Fruit fly (Drosophila melanogaster) whole organism, embryonic: ENCODE data around the gene CG7381.

ENCODE experiments used
- Asciz ChIP-seq: fragments of 200-800 bp; sonication (Bioruptor generic); optimal IDR thresholded peaks from 2 replicates; lab custom pipeline; 2017; ENCODE audit warnings: missing biosample characterization, mild to moderate bottlenecking, missing genetic modification characterization, missing genetic modification reagents
- B-H2 ChIP-seq: fragments of 200-800 bp; sonication (Bioruptor generic); optimal IDR thresholded peaks from 2 replicates; lab custom pipeline; 2018; ENCODE audit warnings: missing biosample characterization, mild to moderate bottlenecking, missing genetic modification characterization
- CG10147 ChIP-seq: fragments of 200-800 bp; sonication (Bioruptor generic); optimal IDR thresholded peaks from 2 replicates; lab custom pipeline; 2019; ENCODE audit warnings: missing biosample characterization, mild to moderate bottlenecking, missing genetic modification characterization, moderate library complexity
- CG11093 ChIP-seq: fragments of 200-800 bp; sonication (Bioruptor generic); IDR thresholded peaks from 3 replicates; pipeline ENCODE4 v1.3.6; 2022; ENCODE audit warnings: missing biosample characterization, missing genetic modification characterization
- CG12391 ChIP-seq: fragments of 200-800 bp; sonication (Bioruptor generic); optimal IDR thresholded peaks from 3 replicates; lab custom pipeline; 2018; ENCODE audit warnings: missing biosample characterization, mild to moderate bottlenecking, missing genetic modification characterization, moderate library complexity
- CG13624 ChIP-seq: fragments of 200-800 bp; sonication (Bioruptor generic); optimal IDR thresholded peaks from 2 replicates; lab custom pipeline; 2016; ENCODE audit warnings: missing biosample characterization, missing genetic modification characterization
- CG14014 ChIP-seq: fragments of 200-800 bp; sonication (Bioruptor generic); IDR thresholded peaks from 2 replicates; pipeline ENCODE4 v1.3.6; 2022; ENCODE audit warnings: missing biosample characterization, missing genetic modification characterization
- CG15011 ChIP-seq: fragments of 200-800 bp; sonication (Bioruptor generic); optimal IDR thresholded peaks from 3 replicates; lab custom pipeline; 2018; ENCODE audit warnings: missing biosample characterization, mild to moderate bottlenecking, missing genetic modification characterization
- CG16815 ChIP-seq: fragments of 200-800 bp; sonication (Bioruptor generic); optimal IDR thresholded peaks from 3 replicates; lab custom pipeline; 2017; ENCODE audit warnings: missing biosample characterization, mild to moderate bottlenecking, missing genetic modification characterization
- CG17912 ChIP-seq: fragments of 200-800 bp; sonication (Bioruptor generic); optimal IDR thresholded peaks from 2 replicates; lab custom pipeline; 2018; ENCODE audit warnings: missing biosample characterization, mild to moderate bottlenecking, missing genetic modification characterization
- CG33213 ChIP-seq: fragments of 200-800 bp; sonication (Bioruptor generic); optimal IDR thresholded peaks from 3 replicates; lab custom pipeline; 2016; ENCODE audit warnings: missing biosample characterization, missing genetic modification characterization
- CG5245 ChIP-seq: fragments of 200-800 bp; sonication (Bioruptor generic); optimal IDR thresholded peaks from 3 replicates; lab custom pipeline; 2016; ENCODE audit warnings: missing biosample characterization, missing genetic modification characterization
- CG6689 ChIP-seq: fragments of 200-800 bp; sonication (Bioruptor generic); IDR thresholded peaks from 2 replicates; pipeline ENCODE4 v1.3.6; 2022; ENCODE audit warnings: missing biosample characterization, missing genetic modification characterization
- CG7372 ChIP-seq: fragments of 200-800 bp; sonication (Bioruptor generic); IDR thresholded peaks from 2 replicates; pipeline ENCODE4 v1.3.6; 2022; ENCODE audit warnings: missing biosample characterization, missing genetic modification characterization
- CG9876 ChIP-seq: fragments of 200-800 bp; sonication (Bioruptor generic); optimal IDR thresholded peaks from 2 replicates; lab custom pipeline; 2016; ENCODE audit warnings: missing biosample characterization, missing genetic modification characterization
- D ChIP-seq, 2 experiments: fragments of 200-800 bp in 1 of 2; fragments of >200 bp in 1 of 2; sonication (Bioruptor generic) in 1 of 2; optimal IDR thresholded peaks; 2 replicates in 1 of 2; 3 replicates in 1 of 2; lab custom pipeline; 2017; ENCODE audit warnings: mild to moderate bottlenecking in 1 of 2, missing biosample characterization in 1 of 2, missing genetic modification characterization in 1 of 2, missing genetic modification reagents in 1 of 2
- ERR ChIP-seq: fragments of 200-800 bp; sonication (Bioruptor generic); optimal IDR thresholded peaks from 2 replicates; lab custom pipeline; 2016; ENCODE audit warnings: missing biosample characterization, missing genetic modification characterization
- Ets97D ChIP-seq: fragments of 200-800 bp; sonication (Bioruptor generic); optimal IDR thresholded peaks from 3 replicates; lab custom pipeline; 2016; ENCODE audit warnings: missing biosample characterization, missing genetic modification characterization
- Fer1 ChIP-seq: fragments of 200-800 bp; sonication (Bioruptor generic); optimal IDR thresholded peaks from 2 replicates; lab custom pipeline; 2017; ENCODE audit warnings: missing biosample characterization, mild to moderate bottlenecking, missing genetic modification characterization
- GATAe ChIP-seq: fragments of 200-800 bp; sonication (Bioruptor generic); conservative IDR thresholded peaks from 2 replicates; pipeline ENCODE4 v1.3.6; 2022; ENCODE audit warnings: missing biosample characterization, missing genetic modification characterization
- Gug ChIP-seq: fragments of 200-800 bp; sonication (Bioruptor generic); IDR thresholded peaks from 4 replicates; pipeline ENCODE4 v1.3.6; 2022; ENCODE audit warnings: missing biosample characterization, missing genetic modification characterization
- H15 ChIP-seq: fragments of 200-800 bp; sonication (Bioruptor generic); IDR thresholded peaks from 3 replicates; pipeline ENCODE4 v1.3.6; 2022; ENCODE audit warnings: missing biosample characterization, missing genetic modification characterization
- Hand ChIP-seq: fragments of 200-800 bp; sonication (Bioruptor generic); optimal IDR thresholded peaks from 2 replicates; lab custom pipeline; 2017; ENCODE audit warnings: mild to moderate bottlenecking, missing biosample characterization, missing genetic modification reagents, missing genetic modification characterization
- Hmr ChIP-seq: fragments of 200-800 bp; sonication (Bioruptor generic); optimal IDR thresholded peaks from 3 replicates; lab custom pipeline; 2017; ENCODE audit warnings: mild to moderate bottlenecking, missing biosample characterization, missing genetic modification reagents, missing genetic modification characterization
- Hr51 ChIP-seq, 2 experiments: fragments of 200-800 bp; sonication (Bioruptor generic); optimal IDR thresholded peaks; 2 replicates in 1 of 2; 3 replicates in 1 of 2; lab custom pipeline; 2016 to 2018; ENCODE audit warnings: missing biosample characterization in 2 of 2, missing genetic modification characterization in 2 of 2, mild to moderate bottlenecking in 1 of 2, moderate library complexity in 1 of 2
- Jarid2 ChIP-seq: fragments of 200-800 bp; sonication (Bioruptor generic); optimal IDR thresholded peaks from 3 replicates; lab custom pipeline; 2017; ENCODE audit warnings: mild to moderate bottlenecking, missing biosample characterization, missing genetic modification reagents, missing genetic modification characterization
- Med ChIP-seq: fragments of 200-800 bp; sonication (Bioruptor generic); peaks from one replicate; lab custom pipeline; 2016; ENCODE audit warnings: missing biosample characterization, missing genetic modification characterization, mild to moderate bottlenecking, inconsistent platforms, moderate library complexity
- NFAT ChIP-seq: fragments of 200-800 bp; sonication (Bioruptor generic); IDR thresholded peaks from 2 replicates; pipeline ENCODE4 v1.3.6; 2022; ENCODE audit warnings: missing biosample characterization, missing genetic modification characterization
- bowl ChIP-seq: fragments of 200-800 bp; sonication (Bioruptor generic); IDR thresholded peaks from 2 replicates; pipeline ENCODE4 v1.3.6; 2022; ENCODE audit warnings: missing biosample characterization, missing genetic modification characterization
- bsh ChIP-seq, 2 experiments: fragments of 200-800 bp; sonication (Bioruptor generic); optimal IDR thresholded peaks; 2 replicates each; lab custom pipeline; 2017 to 2018; ENCODE audit warnings: mild to moderate bottlenecking in 2 of 2, missing biosample characterization in 2 of 2, missing genetic modification characterization in 2 of 2, moderate library complexity in 1 of 2
- cg ChIP-seq: fragments of 200-800 bp; sonication (Bioruptor generic); optimal IDR thresholded peaks from 3 replicates; lab custom pipeline; 2019; ENCODE audit warnings: missing biosample characterization, mild to moderate bottlenecking, missing genetic modification characterization, moderate library complexity
- dati ChIP-seq: fragments of 200-800 bp; sonication (Bioruptor generic); IDR thresholded peaks from 2 replicates; pipeline ENCODE4 v1.3.6; 2022; ENCODE audit warnings: missing biosample characterization, missing genetic modification characterization
- dmrt11E ChIP-seq: fragments of 200-800 bp; sonication (Bioruptor generic); optimal IDR thresholded peaks from 3 replicates; lab custom pipeline; 2018; ENCODE audit warnings: missing biosample characterization, mild to moderate bottlenecking, missing genetic modification characterization, moderate library complexity
- dysf ChIP-seq: fragments of 200-800 bp; sonication (Bioruptor generic); IDR thresholded peaks from 3 replicates; pipeline ENCODE4 v1.3.6; 2022; ENCODE audit warnings: missing biosample characterization, missing genetic modification characterization
- emc ChIP-seq: fragments of 200-800 bp; sonication (Bioruptor generic); optimal IDR thresholded peaks from 2 replicates; lab custom pipeline; 2016; ENCODE audit warnings: missing biosample characterization, missing genetic modification characterization
- gsb ChIP-seq: fragments of 200-800 bp; sonication (Bioruptor generic); IDR thresholded peaks from 2 replicates; pipeline ENCODE4 v1.3.6; 2022; ENCODE audit warnings: missing biosample characterization, missing genetic modification characterization
- jing ChIP-seq: fragments of 200-800 bp; sonication (Bioruptor generic); optimal IDR thresholded peaks from 2 replicates; lab custom pipeline; 2018; ENCODE audit warnings: missing biosample characterization, mild to moderate bottlenecking, missing genetic modification characterization
- jumu ChIP-seq: fragments of 200-800 bp; sonication (Bioruptor generic); optimal IDR thresholded peaks from 3 replicates; lab custom pipeline; 2016; ENCODE audit warnings: missing biosample characterization, missing genetic modification characterization
- lmd ChIP-seq: fragments of 200-800 bp; sonication (Bioruptor generic); IDR thresholded peaks from 2 replicates; pipeline ENCODE4 v1.3.6; 2022; ENCODE audit warnings: missing biosample characterization, missing genetic modification characterization
- maf-S ChIP-seq: fragments of 200-800 bp; sonication (Bioruptor generic); optimal IDR thresholded peaks from 2 replicates; lab custom pipeline; 2016; ENCODE audit warnings: missing biosample characterization, missing genetic modification characterization
- org-1 ChIP-seq: fragments of 200-800 bp; sonication (Bioruptor generic); optimal IDR thresholded peaks from 2 replicates; lab custom pipeline; 2017; ENCODE audit warnings: missing biosample characterization, missing genetic modification characterization
- otp ChIP-seq: fragments of 200-800 bp; sonication (Bioruptor generic); IDR thresholded peaks from 3 replicates; pipeline ENCODE4, ENCODE4 v1.3.6; 2022; ENCODE audit warnings: missing biosample characterization, missing genetic modification characterization
- pum ChIP-seq: fragments of 200-800 bp; sonication (Bioruptor generic); optimal IDR thresholded peaks from 2 replicates; lab custom pipeline; 2016; ENCODE audit warnings: missing biosample characterization, missing genetic modification characterization
- sim ChIP-seq: fragments of 200-800 bp; sonication (Bioruptor generic); IDR thresholded peaks from 2 replicates; pipeline ENCODE4 v1.3.6; 2022; ENCODE audit warnings: missing biosample characterization, missing genetic modification characterization
- slbo ChIP-seq: fragments of 200-800 bp; sonication (Bioruptor generic); IDR thresholded peaks from 2 replicates; pipeline ENCODE4 v1.3.6; 2022; ENCODE audit warnings: missing biosample characterization, missing genetic modification characterization
- sr ChIP-seq: fragments of 200-800 bp; sonication (Bioruptor generic); IDR thresholded peaks from 3 replicates; pipeline ENCODE4 v1.3.6; 2022; ENCODE audit warnings: missing biosample characterization, missing genetic modification characterization
- ssp ChIP-seq: fragments of 200-800 bp; sonication (Bioruptor generic); IDR thresholded peaks from 2 replicates; pipeline ENCODE4 v1.3.6; 2022; ENCODE audit warnings: missing biosample characterization, missing genetic modification characterization
- sug ChIP-seq: fragments of 200-800 bp; optimal IDR thresholded peaks from 2 replicates; lab custom pipeline; 2019; ENCODE audit warnings: missing biosample characterization, mild to moderate bottlenecking, missing genetic modification characterization, moderate library complexity
- zf30C ChIP-seq: fragments of 200-800 bp; sonication (Bioruptor generic); optimal IDR thresholded peaks from 3 replicates; lab custom pipeline; 2018; ENCODE audit warnings: missing biosample characterization, mild to moderate bottlenecking, missing genetic modification characterization

The CG7381 gene

dm6 chr3R:12981334-12982166, 4.3 kb upstream of the CG7381 start (continued):
- no peak for TF ChIP-seq CG9876
- peak; percentile 22 for TF ChIP-seq jumu (GFP tag; lab: Kevin White, UChicago)
- TF ChIP-seq sug (tag; lab: Kevin White, UChicago): no peak
- TF ChIP-seq CG12391: peak; percentile 70
- peak; percentile 62 for TF ChIP-seq dmrt11E
- TF ChIP-seq dysf (GFP tag; lab: Robert Waterston, UW): peak; percentile 71
- TF ChIP-seq cg (GFP tag; lab: Kevin White, UChicago): no peak
- TF ChIP-seq CG6689 (GFP tag; lab: Robert Waterston, UW): peak; percentile 64; the same call in 1 of the 2 replicates
- TF ChIP-seq jing (GFP tag; lab: Kevin White, UChicago): peak; percentile 0
- TF ChIP-seq dati: no peak
- TF ChIP-seq ssp (GFP tag; lab: Robert Waterston, UW): no peak
- TF ChIP-seq NFAT (GFP tag; lab: Robert Waterston, UW): 0 out of 2 replicates have a peak, but pooled peaks have one; percentile 13
- peak; percentile 17 for TF ChIP-seq Asciz (GFP tag; lab: Kevin White, UChicago)
- no peak for TF ChIP-seq emc (GFP tag; lab: Kevin White, UChicago)
- no peak for TF ChIP-seq Ets97D (GFP tag; lab: Kevin White, UChicago)
- TF ChIP-seq B-H2 (GFP tag; lab: Kevin White, UChicago): no peak
- no peak for TF ChIP-seq CG17912 (GFP tag; lab: Kevin White, UChicago)
- no peak; the same call in 2 of the 3 replicates for TF ChIP-seq sr (GFP tag; lab: Robert Waterston, UW)
- TF ChIP-seq Hmr (GFP tag; lab: Kevin White, UChicago): peak; percentile 44
- TF ChIP-seq Jarid2 (GFP tag; lab: Kevin White, UChicago): peak; percentile 50
- 0 out of 3 replicates have a peak, but pooled peaks have one; percentile 54 for TF ChIP-seq CG11093 (GFP tag; lab: Robert Waterston, UW)
- TF ChIP-seq CG5245 (GFP tag; lab: Kevin White, UChicago): peak; percentile 17
- no peak for TF ChIP-seq Hand (GFP tag; lab: Kevin White, UChicago)
- no peak for TF ChIP-seq CG10147 (GFP tag; lab: Kevin White, UChicago)
- TF ChIP-seq Hr51 (GFP tag; optimal IDR thresholded peaks at IDR 0.05; lab: Kevin White, UChicago): peak in 1 of 2 experiments; percentile 79
- no peak for TF ChIP-seq CG13624 (GFP tag; lab: Kevin White, UChicago)
- TF ChIP-seq Fer1 (GFP tag; lab: Kevin White, UChicago): peak; percentile 72
- no peak for TF ChIP-seq CG7372 (GFP tag; lab: Robert Waterston, UW)
- no peak for TF ChIP-seq GATAe (GFP tag; lab: Robert Waterston, UW)
- peak; percentile 53 for TF ChIP-seq sim (GFP tag; lab: Robert Waterston, UW)
- TF ChIP-seq otp (GFP tag; lab: Robert Waterston, UW): no peak
- TF ChIP-seq CG15011 (GFP tag; lab: Kevin White, UChicago): peak; percentile 70
- peak; percentile 34 for TF ChIP-seq CG16815 (GFP tag; lab: Kevin White, UChicago)
- no peak for TF ChIP-seq bowl (GFP tag; lab: Robert Waterston, UW)
- no peak for TF ChIP-seq pum (GFP tag; lab: Kevin White, UChicago)
- peak; percentile 34 to 60 for TF ChIP-seq bsh (GFP tag; optimal IDR thresholded peaks at IDR 0.05; lab: Kevin White, UChicago)
- peak; percentile 25; the same call in 1 of the 2 replicates for TF ChIP-seq gsb (GFP tag; lab: Robert Waterston, UW)
- no peak for TF ChIP-seq H15 (GFP tag; lab: Robert Waterston, UW)
- TF ChIP-seq ERR: no peak
- TF ChIP-seq CG33213 (GFP tag; lab: Kevin White, UChicago): no peak
- peak; percentile 37 for TF ChIP-seq org-1 (GFP tag; lab: Kevin White, UChicago)
- TF ChIP-seq lmd (GFP tag; lab: Robert Waterston, UW): peak; percentile 62
- TF ChIP-seq zf30C (GFP tag; lab: Kevin White, UChicago): peak; percentile 66
- peak; percentile 19; the same call in 1 of the 4 replicates for TF ChIP-seq Gug (GFP tag; lab: Robert Waterston, UW)
- no peak for TF ChIP-seq D (optimal IDR thresholded peaks at IDR 0.05; lab: Kevin White, UChicago)
- peak; percentile 54 for TF ChIP-seq D (GFP tag; optimal IDR thresholded peaks at IDR 0.05; lab: Kevin White, UChicago)
- no peak for TF ChIP-seq maf-S
- TF ChIP-seq slbo (GFP tag; lab: Robert Waterston, UW): peak; percentile 60
- TF ChIP-seq CG14014 (GFP tag; lab: Robert Waterston, UW): peak; percentile 38; the same call in 1 of the 2 replicates
- TF ChIP-seq Med (GFP tag; lab: Kevin White, UChicago): peak; percentile 89
